Worm (Caenorhabditis elegans) whole organism, L3 larva: Measurements from ENCODE around the gene F37H8.5.

Source experiments
- R02D3.7 ChIP-seq: fragments of 150-350 bp; optimal IDR thresholded peaks from 2 replicates; lab custom pipeline; 2014; ENCODE audit warnings: missing biosample characterization, missing genetic modification characterization
- ZK546.5 ChIP-seq: sonication (generic microtip); optimal IDR thresholded peaks from 2 replicates; lab custom pipeline; 2017; ENCODE audit warnings: missing biosample characterization, missing genetic modification characterization
- aly-2 ChIP-seq: fragments of 150-350 bp; optimal IDR thresholded peaks from 2 replicates; lab custom pipeline; 2014; ENCODE audit warnings: missing biosample characterization, missing genetic modification characterization
- ama-1 ChIP-seq: fragments of 150-350 bp; optimal IDR thresholded peaks from 2 replicates; lab custom pipeline; 2018
- ceh-16 ChIP-seq: sonication (generic microtip); optimal IDR thresholded peaks from 2 replicates; lab custom pipeline; 2017; ENCODE audit warnings: missing biosample characterization, missing genetic modification characterization
- ceh-28 ChIP-seq: fragments of 150-350 bp; optimal IDR thresholded peaks from 2 replicates; lab custom pipeline; 2014; ENCODE audit warnings: missing biosample characterization, missing genetic modification reagents, missing genetic modification characterization
- ceh-82 ChIP-seq: fragments of 150-350 bp; optimal IDR thresholded peaks from 2 replicates; lab custom pipeline; 2014; ENCODE audit warnings: missing biosample characterization, missing genetic modification characterization
- ceh-9 ChIP-seq: sonication (generic microtip); optimal IDR thresholded peaks from 2 replicates; lab custom pipeline; 2018; ENCODE audit warnings: missing biosample characterization, missing genetic modification characterization
- daf-12 ChIP-seq: fragments of 150-350 bp; optimal IDR thresholded peaks from 2 replicates; lab custom pipeline; 2014; ENCODE audit warnings: missing biosample characterization, missing genetic modification reagents, missing genetic modification characterization
- egl-27 ChIP-seq: sonication (generic microtip); optimal IDR thresholded peaks from 4 replicates; lab custom pipeline; 2017; ENCODE audit warnings: missing biosample characterization, missing genetic modification reagents, missing genetic modification characterization
- egl-5 ChIP-seq: fragments of 150-350 bp; optimal IDR thresholded peaks from 2 replicates; lab custom pipeline; 2017; ENCODE audit warnings: missing biosample characterization, missing genetic modification reagents, missing genetic modification characterization, inconsistent platforms
- elt-1 ChIP-seq: fragments of 150-350 bp; optimal IDR thresholded peaks from 2 replicates; lab custom pipeline; 2014; ENCODE audit warnings: missing biosample characterization, missing genetic modification characterization
- elt-2 ChIP-seq: sonication (generic microtip); optimal IDR thresholded peaks from 2 replicates; lab custom pipeline; 2016; ENCODE audit warnings: missing genetic modification reagents, mild to moderate bottlenecking, missing genetic modification characterization, missing compliant biosample characterization
- fkh-10 ChIP-seq: sonication (generic microtip); optimal IDR thresholded peaks from 2 replicates; lab custom pipeline; 2017; ENCODE audit warnings: missing biosample characterization, missing genetic modification reagents, missing genetic modification characterization
- fkh-2 ChIP-seq: fragments of 150-350 bp; optimal IDR thresholded peaks from 2 replicates; lab custom pipeline; 2014; ENCODE audit warnings: missing biosample characterization, missing genetic modification reagents, missing genetic modification characterization
- hmg-11 ChIP-seq: sonication (generic microtip); optimal IDR thresholded peaks from 2 replicates; lab custom pipeline; 2016; ENCODE audit warnings: missing genetic modification characterization, missing compliant biosample characterization
- jun-1 ChIP-seq: fragments of 150-350 bp; optimal IDR thresholded peaks from 2 replicates; lab custom pipeline; 2014; ENCODE audit warnings: missing biosample characterization, missing genetic modification reagents, missing genetic modification characterization
- lin-15B ChIP-seq: fragments of 150-350 bp; optimal IDR thresholded peaks from 2 replicates; lab custom pipeline; 2014; ENCODE audit warnings: missing biosample characterization, missing genetic modification characterization
- mml-1 ChIP-seq: fragments of 150-350 bp; sonication (generic microtip); optimal IDR thresholded peaks from 3 replicates; lab custom pipeline; 2014; ENCODE audit warnings: missing biosample characterization, missing genetic modification characterization
- nfya-1 ChIP-seq: sonication (generic microtip); optimal IDR thresholded peaks from 2 replicates; lab custom pipeline; 2017; ENCODE audit warnings: missing genetic modification characterization, mild to moderate bottlenecking, missing compliant biosample characterization, antibody characterized with exemption, moderate library complexity; ENCODE audit not compliant: insufficient read depth
- nhr-11 ChIP-seq: fragments of 150-350 bp; optimal IDR thresholded peaks from 2 replicates; lab custom pipeline; 2014; ENCODE audit warnings: missing biosample characterization, missing genetic modification characterization
- nhr-23 ChIP-seq: fragments of 150-350 bp; optimal IDR thresholded peaks from 2 replicates; lab custom pipeline; 2014; ENCODE audit warnings: missing biosample characterization, missing genetic modification reagents, missing genetic modification characterization
- nhr-237 ChIP-seq: fragments of 150-350 bp; optimal IDR thresholded peaks from 2 replicates; lab custom pipeline; 2014; ENCODE audit warnings: missing biosample characterization, missing genetic modification characterization
- nhr-25 ChIP-seq: sonication (generic microtip); optimal IDR thresholded peaks from 2 replicates; lab custom pipeline; 2017; ENCODE audit warnings: missing biosample characterization, missing genetic modification characterization
- nhr-28 ChIP-seq: fragments of 150-350 bp; optimal IDR thresholded peaks from 2 replicates; lab custom pipeline; 2014; ENCODE audit warnings: missing biosample characterization, missing genetic modification characterization
- nhr-67 ChIP-seq: fragments of 150-350 bp; optimal IDR thresholded peaks from 2 replicates; lab custom pipeline; 2014; ENCODE audit warnings: missing biosample characterization, missing genetic modification characterization
- nhr-77 ChIP-seq: fragments of 150-350 bp; optimal IDR thresholded peaks from 2 replicates; lab custom pipeline; 2014; ENCODE audit warnings: missing biosample characterization, missing genetic modification characterization
- pqm-1 ChIP-seq: fragments of 150-350 bp; optimal IDR thresholded peaks from 2 replicates; lab custom pipeline; 2017; ENCODE audit warnings: missing biosample characterization, missing genetic modification characterization, inconsistent platforms
- sea-2 ChIP-seq: fragments of 150-350 bp; sonication (generic microtip); optimal IDR thresholded peaks from 4 replicates; lab custom pipeline; 2014; ENCODE audit warnings: missing biosample characterization, missing genetic modification reagents, missing genetic modification characterization
- skn-1 ChIP-seq: fragments of 150-350 bp; optimal IDR thresholded peaks from 2 replicates; lab custom pipeline; 2014; ENCODE audit warnings: missing biosample characterization, missing genetic modification characterization
- snpc-4 ChIP-seq: fragments of 150-350 bp; optimal IDR thresholded peaks from 2 replicates; lab custom pipeline; 2014; ENCODE audit warnings: missing biosample characterization, missing genetic modification characterization
- tbx-2 ChIP-seq: sonication (generic microtip); optimal IDR thresholded peaks from 2 replicates; lab custom pipeline; 2016; ENCODE audit warnings: mild to moderate bottlenecking, missing genetic modification characterization, missing compliant biosample characterization
- unc-39 ChIP-seq: sonication (generic microtip); optimal IDR thresholded peaks from 4 replicates; lab custom pipeline; 2017; ENCODE audit warnings: missing biosample characterization, missing genetic modification characterization
- unc-62 ChIP-seq: fragments of 150-350 bp; sonication (generic microtip); optimal IDR thresholded peaks from 4 replicates; lab custom pipeline; 2014; ENCODE audit warnings: missing biosample characterization, missing genetic modification reagents, missing genetic modification characterization
- zag-1 ChIP-seq: fragments of 150-350 bp; optimal IDR thresholded peaks from 2 replicates; lab custom pipeline; 2014; ENCODE audit warnings: missing biosample characterization, missing genetic modification characterization
- ztf-11 ChIP-seq: fragments of 150-350 bp; optimal IDR thresholded peaks from 2 replicates; lab custom pipeline; 2014; ENCODE audit warnings: missing biosample characterization, missing genetic modification characterization
- ztf-4 ChIP-seq: fragments of 150-350 bp; optimal IDR thresholded peaks from 2 replicates; lab custom pipeline; 2014; ENCODE audit warnings: missing biosample characterization, missing genetic modification characterization

The F37H8.5 gene

DNA sequence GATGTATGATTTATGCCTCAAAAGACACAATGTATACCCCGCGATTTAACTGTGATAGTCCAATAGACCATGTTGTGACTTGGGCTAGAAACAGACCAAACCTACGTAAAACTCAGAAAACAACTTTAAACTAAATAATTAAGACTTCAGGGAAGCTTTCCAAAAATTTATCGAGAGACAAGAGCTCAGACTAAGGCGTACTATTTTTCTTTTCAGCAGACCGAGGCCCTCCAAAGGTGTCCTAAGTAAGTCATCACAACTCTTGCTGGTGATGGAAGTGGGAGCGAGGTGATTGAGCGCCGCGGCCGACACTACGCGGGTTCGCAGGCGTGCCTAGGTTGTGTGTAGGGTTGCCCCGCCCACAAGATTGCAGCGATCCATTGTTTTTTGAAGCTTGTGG is 21.0 kb upstream of the F37H8.5 start (continued):
- TF ChIP-seq daf-12 (tag; lab: Kevin White, UChicago): no peak
- TF ChIP-seq R02D3.7 (tag; lab: Kevin White, UChicago): peak; percentile 54
- no peak for TF ChIP-seq pqm-1 (tag; lab: Kevin White, UChicago)
- TF ChIP-seq unc-62 (GFP tag; lab: Kevin White, UChicago): no peak
- TF ChIP-seq ama-1 (lab: Kevin White, UChicago): peak; percentile 96
- TF ChIP-seq nhr-67 (tag; lab: Kevin White, UChicago): no peak
- peak; percentile 99 for TF ChIP-seq snpc-4 (tag; lab: Kevin White, UChicago)
- peak; percentile 48 for TF ChIP-seq ceh-28 (tag; lab: Kevin White, UChicago)
- peak; percentile 50 for TF ChIP-seq elt-2
- no peak for TF ChIP-seq egl-27 (tag; lab: Kevin White, UChicago)
- no peak for TF ChIP-seq ceh-9
- peak; percentile 36 for TF ChIP-seq tbx-2 (tag; lab: Kevin White, UChicago)
- no peak for TF ChIP-seq zag-1 (tag; lab: Kevin White, UChicago)
- TF ChIP-seq ztf-11 (tag; lab: Kevin White, UChicago): no peak
- no peak for TF ChIP-seq jun-1 (tag; lab: Kevin White, UChicago)
- TF ChIP-seq ZK546.5 (tag; lab: Kevin White, UChicago): no peak
- no peak for TF ChIP-seq nhr-237 (tag; lab: Kevin White, UChicago)
- TF ChIP-seq nhr-11 (tag; lab: Kevin White, UChicago): no peak

DNA sequence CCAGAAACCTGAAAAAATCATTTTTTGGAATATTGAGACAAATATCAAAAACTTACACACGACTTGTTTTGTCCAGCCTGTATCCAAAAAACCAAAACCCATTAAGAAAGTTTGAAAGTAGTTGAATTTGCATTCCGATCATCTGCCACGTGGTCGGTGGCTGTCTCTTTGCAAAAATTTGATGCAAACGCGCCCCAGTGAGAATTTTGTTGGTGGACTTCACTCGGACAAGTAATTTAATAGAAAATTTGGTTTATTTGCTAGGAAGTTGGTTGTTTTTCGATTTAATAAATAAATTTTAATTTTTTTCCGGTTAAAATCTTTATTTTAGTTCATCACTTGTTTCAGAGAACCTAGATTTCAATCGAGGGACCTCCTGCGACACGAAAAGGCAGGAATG is 12.7 kb upstream of the F37H8.5 start:
- TF ChIP-seq elt-1 (tag; lab: Kevin White, UChicago) (no peak), R02D3.7 (tag; lab: Kevin White, UChicago) (no peak), nfya-1 (tag; lab: Kevin White, UChicago) (no peak), skn-1 (tag; lab: Kevin White, UChicago) (no peak), daf-12 (tag; lab: Kevin White, UChicago) (no peak), zag-1 (tag; lab: Kevin White, UChicago) (no peak), fkh-2 (tag; lab: Kevin White, UChicago) (no peak)

DNA sequence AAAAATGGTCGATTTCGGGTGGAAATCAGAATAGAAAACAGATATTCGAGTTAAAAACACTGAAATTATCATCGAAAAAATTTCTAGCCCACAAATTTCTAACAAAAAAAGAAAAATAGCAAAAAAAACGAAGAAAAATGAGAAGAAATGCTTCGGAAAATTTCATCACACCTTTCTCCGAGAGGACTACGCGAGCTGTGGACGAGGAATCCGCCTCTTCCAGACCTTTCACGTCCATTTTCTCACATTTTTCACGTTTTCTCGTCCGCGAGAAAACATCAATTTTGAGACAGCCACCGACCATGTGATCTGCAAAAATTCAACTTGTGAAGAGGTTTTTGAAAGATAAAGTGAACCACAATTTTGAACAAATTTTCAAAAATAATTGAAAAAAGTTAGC is 11.6 kb upstream of the F37H8.5 start:
- TF ChIP-seq ztf-4 (tag; lab: Kevin White, UChicago) (no peak), nfya-1 (tag; lab: Kevin White, UChicago) (peak; percentile 7), lin-15B (tag; lab: Kevin White, UChicago) (peak; percentile 11)
- TF ChIP-seq, all 47 proteins: peak for 2

DNA sequence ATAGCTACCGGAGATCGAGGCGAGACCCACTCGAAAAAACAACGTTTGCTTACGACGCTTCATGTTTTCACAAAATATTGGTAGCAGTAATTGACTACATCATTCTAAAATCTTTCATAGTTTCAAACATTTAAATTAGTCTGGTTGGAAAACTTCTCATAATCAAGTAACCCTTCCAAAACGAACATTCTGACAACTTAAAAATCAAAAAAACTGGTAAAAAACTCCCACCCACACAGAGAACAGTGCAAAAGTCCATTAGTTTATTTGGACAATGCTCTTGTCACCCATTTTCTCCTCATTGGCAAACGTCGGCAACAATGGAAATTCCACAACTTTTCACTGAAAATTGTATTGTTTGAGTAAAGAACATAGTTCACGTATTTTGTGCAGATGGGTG is 10.6 kb upstream of the F37H8.5 start, which contains the start of gene F37H8.6:
Gene F37H8.6, minus strand, starts transcription at position 101 of the 400 bp plus-strand sequence.
- TF ChIP-seq nhr-28 (tag; lab: Kevin White, UChicago): no peak
- TF ChIP-seq mml-1 (tag; lab: Kevin White, UChicago): no peak
- TF ChIP-seq nfya-1 (tag; lab: Kevin White, UChicago): no peak
- TF ChIP-seq zag-1 (tag; lab: Kevin White, UChicago): no peak
- TF ChIP-seq nhr-77 (tag; lab: Kevin White, UChicago): no peak

DNA sequence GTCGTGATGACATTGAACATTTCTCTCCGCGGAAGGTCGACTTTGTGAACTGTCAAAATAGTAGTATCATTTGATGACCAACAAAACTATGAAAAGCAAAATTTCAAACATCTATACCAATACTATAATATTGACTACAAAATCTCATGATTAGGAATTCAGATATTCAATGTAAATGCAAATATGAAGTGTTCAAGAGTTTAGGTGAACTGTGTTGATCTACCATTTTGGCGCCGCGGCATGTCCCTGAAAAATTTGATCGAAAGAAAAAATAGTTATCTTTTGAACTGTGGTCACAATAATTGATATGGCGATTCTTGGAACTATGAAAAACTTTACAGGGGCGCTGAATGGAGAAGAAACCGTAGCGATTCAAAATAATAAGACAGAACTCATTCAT is 9.3 kb upstream of the F37H8.5 start:
- no peak for TF ChIP-seq unc-39 (tag; lab: Kevin White, UChicago)
- TF ChIP-seq nhr-25 (tag; lab: Kevin White, UChicago): no peak
- no peak for TF ChIP-seq nhr-23 (tag; lab: Kevin White, UChicago)
- TF ChIP-seq ceh-9: no peak
- TF ChIP-seq nhr-67 (tag; lab: Kevin White, UChicago): no peak
- TF ChIP-seq sea-2: no peak
- TF ChIP-seq ama-1 (lab: Kevin White, UChicago): no peak
- no peak for TF ChIP-seq ceh-16
- no peak for TF ChIP-seq egl-5 (tag; lab: Kevin White, UChicago)
- TF ChIP-seq ztf-11 (tag; lab: Kevin White, UChicago): no peak
- TF ChIP-seq hmg-11 (tag; lab: Kevin White, UChicago): no peak
- TF ChIP-seq fkh-10: no peak
- TF ChIP-seq pqm-1 (tag; lab: Kevin White, UChicago): no peak
- TF ChIP-seq ceh-82 (tag; lab: Kevin White, UChicago): no peak
- no peak for TF ChIP-seq nhr-77 (tag; lab: Kevin White, UChicago)
- no peak for TF ChIP-seq aly-2 (tag; lab: Kevin White, UChicago)
- no peak for TF ChIP-seq nhr-237 (tag; lab: Kevin White, UChicago)
- TF ChIP-seq egl-27 (tag; lab: Kevin White, UChicago): no peak
- no peak for TF ChIP-seq tbx-2 (tag; lab: Kevin White, UChicago)
- TF ChIP-seq elt-1 (tag; lab: Kevin White, UChicago): no peak
